Fruit fly (Drosophila melanogaster) whole organism, adult: Measurements from ENCODE around the gene sinah.

Experiments
- CG7045 ChIP-seq: fragments of 200-800 bp; sonication (Bioruptor generic); optimal IDR thresholded peaks from 2 replicates; lab custom pipeline; 2017; ENCODE audit warnings: missing biosample characterization, mild to moderate bottlenecking, missing genetic modification characterization
- CG7101 ChIP-seq: fragments of 200-800 bp; sonication (Bioruptor generic); optimal IDR thresholded peaks from 2 replicates; lab custom pipeline; 2018; ENCODE audit warnings: missing biosample characterization, mild to moderate bottlenecking, missing genetic modification characterization, moderate library complexity
- Clk ChIP-seq: fragments of 200-800 bp; sonication (Bioruptor generic); optimal IDR thresholded peaks from 2 replicates; lab custom pipeline; 2017; ENCODE audit warnings: missing biosample characterization, missing genetic modification characterization
- Crg-1 ChIP-seq: fragments of 200-800 bp; sonication (Bioruptor generic); optimal IDR thresholded peaks from 2 replicates; lab custom pipeline; 2016; ENCODE audit warnings: missing biosample characterization, missing genetic modification characterization
- Mnt ChIP-seq: fragments of 200-800 bp; sonication (Bioruptor generic); optimal IDR thresholded peaks from 2 replicates; lab custom pipeline; 2016; ENCODE audit warnings: missing biosample characterization, mild to moderate bottlenecking, missing genetic modification characterization
- bab1 ChIP-seq: fragments of 200-800 bp; sonication (Bioruptor generic); optimal IDR thresholded peaks from 3 replicates; lab custom pipeline; 2019; ENCODE audit warnings: missing biosample characterization, mild to moderate bottlenecking, missing genetic modification characterization, moderate library complexity
- cic ChIP-seq: fragments of 200-800 bp; sonication (Bioruptor generic); optimal IDR thresholded peaks from 2 replicates; lab custom pipeline; 2017; ENCODE audit warnings: missing biosample characterization, mild to moderate bottlenecking, missing genetic modification characterization, moderate library complexity
- kay ChIP-seq: fragments of 200-800 bp; sonication (Bioruptor generic); peaks from one replicate; lab custom pipeline; 2016; ENCODE audit warnings: missing biosample characterization, missing genetic modification characterization, borderline replicate concordance
- toe ChIP-seq: fragments of 200-800 bp; sonication (Bioruptor generic); optimal IDR thresholded peaks from 2 replicates; lab custom pipeline; 2016; ENCODE audit warnings: missing biosample characterization, missing genetic modification characterization

- TF ChIP-seq Crg-1 (GFP tag; lab: Kevin White, UChicago), result no peak
- no peak for TF ChIP-seq cic (GFP tag; lab: Kevin White, UChicago)
- no peak for TF ChIP-seq bab1 (GFP tag; lab: Kevin White, UChicago)
- TF ChIP-seq toe (GFP tag; lab: Kevin White, UChicago), result no peak
- no peak for TF ChIP-seq kay
- TF ChIP-seq CG7101 (tag; lab: Kevin White, UChicago), result no peak
- TF ChIP-seq Mnt, result no peak
- TF ChIP-seq CG7045, result no peak
- no peak for TF ChIP-seq Clk (GFP tag; lab: Kevin White, UChicago)
Observed at dm6 chr3L:16854387-16855033, 4.4 kb upstream of the sinah start.
